Worm (Caenorhabditis elegans): ENCODE measurements around the gene srd-5.

- TF ChIP-seq ref-1 (GFP tag; conservative IDR thresholded peaks at IDR 0.05): no peak
- TF ChIP-seq cog-1 (tag; optimal IDR thresholded peaks at IDR 0.05): no peak
Observed at ce11 chrIV:5701646-5702045, 27.3 kb upstream of the srd-5 start.

All from whole organism, midembryonic.